Fruit fly (Drosophila melanogaster) whole organism, pupa: ENCODE measurements around the gene stumps.

Experiments used
- CG10348 ChIP-seq: fragments of 200-800 bp; sonication (Bioruptor generic); IDR thresholded peaks from 2 replicates; pipeline ENCODE4 v1.3.6; 2022; ENCODE audit warnings: missing biosample characterization, missing genetic modification characterization
- CG15710 ChIP-seq: fragments of 200-800 bp; sonication (Bioruptor generic); optimal IDR thresholded peaks from 2 replicates; lab custom pipeline; 2018; ENCODE audit warnings: missing biosample characterization, mild to moderate bottlenecking, missing genetic modification characterization, moderate library complexity
- CG17806 ChIP-seq: fragments of 200-800 bp; sonication (Bioruptor generic); optimal IDR thresholded peaks from 2 replicates; lab custom pipeline; 2018; ENCODE audit warnings: missing biosample characterization, mild to moderate bottlenecking, missing genetic modification characterization, moderate library complexity
- CG34367 ChIP-seq: fragments of 200-800 bp; sonication (Bioruptor generic); optimal IDR thresholded peaks from 2 replicates; lab custom pipeline; 2018; ENCODE audit warnings: missing biosample characterization, mild to moderate bottlenecking, missing genetic modification characterization
- CG4496 ChIP-seq: fragments of 200-800 bp; sonication (Bioruptor generic); IDR thresholded peaks from 3 replicates; pipeline ENCODE4 v1.3.6; 2022; ENCODE audit warnings: missing biosample characterization, missing genetic modification characterization
- CG8159 ChIP-seq: fragments of 200-800 bp; sonication (Bioruptor generic); optimal IDR thresholded peaks from 3 replicates; lab custom pipeline; 2018; ENCODE audit warnings: missing biosample characterization, mild to moderate bottlenecking, missing genetic modification characterization, moderate library complexity
- CG8301 ChIP-seq: fragments of 200-800 bp; sonication (Bioruptor generic); optimal IDR thresholded peaks from 2 replicates; lab custom pipeline; 2018; ENCODE audit warnings: missing biosample characterization, mild to moderate bottlenecking, missing genetic modification characterization
- CG9948 ChIP-seq: fragments of 200-800 bp; sonication (Bioruptor generic); optimal IDR thresholded peaks from 2 replicates; lab custom pipeline; 2018; ENCODE audit warnings: missing biosample characterization, mild to moderate bottlenecking, missing genetic modification characterization, moderate library complexity
- D1 ChIP-seq: fragments of 200-800 bp; sonication (Bioruptor generic); optimal IDR thresholded peaks from 2 replicates; lab custom pipeline; 2018; ENCODE audit warnings: missing biosample characterization, mild to moderate bottlenecking, missing genetic modification characterization, moderate library complexity
- EcR ChIP-seq: fragments of 200-800 bp; sonication (Bioruptor generic); optimal IDR thresholded peaks from 3 replicates; lab custom pipeline; 2019; ENCODE audit warnings: missing biosample characterization, missing genetic modification characterization, mild to moderate bottlenecking, moderate library complexity, missing genetic modification reagents
- Ets98B ChIP-seq: fragments of 200-800 bp; sonication (Bioruptor generic); IDR thresholded peaks from 2 replicates; pipeline ENCODE4 v1.3.6; 2022; ENCODE audit warnings: missing biosample characterization, missing genetic modification characterization
- Pif1A ChIP-seq: fragments of 200-800 bp; sonication (Bioruptor generic); optimal IDR thresholded peaks from 3 replicates; lab custom pipeline; 2016; ENCODE audit warnings: missing biosample characterization, missing genetic modification characterization
- Pif1B ChIP-seq: fragments of 200-800 bp; sonication (Bioruptor generic); optimal IDR thresholded peaks from 3 replicates; lab custom pipeline; 2016; ENCODE audit warnings: missing biosample characterization, missing genetic modification characterization
- Snoo ChIP-seq: fragments of 200-800 bp; sonication (Bioruptor generic); optimal IDR thresholded peaks from 3 replicates; lab custom pipeline; 2017; ENCODE audit warnings: missing biosample characterization, mild to moderate bottlenecking, missing genetic modification characterization, inconsistent platforms

DNA sequence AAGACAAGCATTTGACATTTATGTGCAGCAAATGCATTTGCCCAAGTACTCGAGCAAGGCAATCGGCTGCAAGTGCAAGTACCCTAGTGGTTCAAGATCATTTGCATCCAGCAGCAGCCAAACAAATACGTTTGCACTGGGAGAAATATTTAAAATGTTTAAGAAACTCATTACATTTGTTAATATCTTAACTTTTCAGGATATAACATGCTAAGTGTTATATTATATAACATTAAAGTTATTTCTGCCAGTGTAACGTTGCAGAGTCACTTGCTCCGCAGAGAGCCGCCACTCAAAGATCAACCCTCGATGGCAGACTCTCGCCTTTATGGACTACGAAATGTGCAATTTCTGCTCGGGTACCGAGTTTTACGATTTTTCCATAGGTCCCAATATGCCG lies 12.5 kb downstream of the stumps start:
- TF ChIP-seq CG8159 (tag; lab: Kevin White, UChicago) = peak; percentile 28
- TF ChIP-seq CG4496 = peak; percentile 65; the same call in 2 of the 3 replicates
- peak; percentile 12 for TF ChIP-seq Pif1A (GFP tag; lab: Kevin White, UChicago)
- no peak for TF ChIP-seq CG34367 (tag; lab: Kevin White, UChicago)
- TF ChIP-seq EcR (GFP tag; lab: Kevin White, UChicago) = no peak
- TF ChIP-seq D1 (tag; lab: Kevin White, UChicago) = no peak
- no peak for TF ChIP-seq Snoo (tag; lab: Kevin White, UChicago)
- no peak for TF ChIP-seq Pif1B (GFP tag; lab: Kevin White, UChicago)
- TF ChIP-seq CG17806 = no peak
- TF ChIP-seq CG9948 = no peak
- TF ChIP-seq CG8301 (tag; lab: Kevin White, UChicago) = peak; percentile 31
- TF ChIP-seq CG10348 = no peak
- peak; percentile 17 for TF ChIP-seq CG15710
- TF ChIP-seq Ets98B (GFP tag; lab: Robert Waterston, UW) = no peak
